Worm (Caenorhabditis elegans) whole organism, L1 larva: ENCODE results near the gene hgrs-1.

Experiments
- aha-1 ChIP-seq: fragments of 150-350 bp; optimal IDR thresholded peaks from 2 replicates; lab custom pipeline; 2014; ENCODE audit warnings: missing biosample characterization, missing genetic modification characterization
- ama-1 ChIP-seq: fragments of 150-350 bp; optimal IDR thresholded peaks from 2 replicates; lab custom pipeline; 2014
- blmp-1 ChIP-seq: fragments of 150-350 bp; optimal IDR thresholded peaks from 2 replicates; lab custom pipeline; 2014; ENCODE audit warnings: missing biosample characterization, missing genetic modification characterization
- ceh-63 ChIP-seq: fragments of 200-800 bp; sonication (Bioruptor generic); optimal IDR thresholded peaks from 2 replicates; lab custom pipeline; 2018; ENCODE audit warnings: mild to moderate bottlenecking, missing genetic modification characterization, missing compliant biosample characterization
- ceh-82 ChIP-seq, 3 experiments: fragments of 150-350 bp in 1 of 3; sonication (generic microtip) in 2 of 3; optimal IDR thresholded peaks; 2 replicates each; lab custom pipeline; 2014 to 2017; ENCODE audit warnings: missing biosample characterization in 3 of 3, missing genetic modification characterization in 3 of 3
- ces-1 ChIP-seq: fragments of 150-350 bp; optimal IDR thresholded peaks from 2 replicates; lab custom pipeline; 2014; ENCODE audit warnings: missing biosample characterization, missing genetic modification reagents, missing genetic modification characterization
- dpl-1 ChIP-seq, 3 experiments: fragments of 150-350 bp in 2 of 3; sonication (generic microtip) in 1 of 3; optimal IDR thresholded peaks; 2 replicates each; lab custom pipeline; 2014 to 2017; ENCODE audit warnings: missing biosample characterization in 3 of 3, missing genetic modification characterization in 3 of 3, missing genetic modification reagents in 3 of 3
- efl-1 ChIP-seq, 4 experiments: fragments of 150-350 bp; optimal IDR thresholded peaks in 3 of 4; peaks in 1 of 4; 1 replicate in 1 of 4; 2 replicates in 3 of 4; lab custom pipeline; 2014; ENCODE audit warnings: missing biosample characterization in 2 of 4, missing genetic modification characterization in 2 of 4, missing genetic modification reagents in 2 of 4
- efl-3 ChIP-seq: fragments of 200-800 bp; sonication (Bioruptor generic); optimal IDR thresholded peaks from 2 replicates; lab custom pipeline; 2018; ENCODE audit warnings: mild to moderate bottlenecking, missing genetic modification characterization, missing compliant biosample characterization
- egl-27 ChIP-seq, 2 experiments: fragments of 150-350 bp in 1 of 2; sonication (generic microtip); optimal IDR thresholded peaks; 3 replicates each; lab custom pipeline; 2017 to 2018; ENCODE audit warnings: missing biosample characterization in 2 of 2, missing genetic modification characterization in 2 of 2, missing genetic modification reagents in 2 of 2
- elt-3 ChIP-seq, 6 experiments: fragments of 150-350 bp in 1 of 6; sonication (generic microtip); optimal IDR thresholded peaks; 2 replicates each; lab custom pipeline; 2017 to 2018; ENCODE audit warnings: missing biosample characterization in 6 of 6, missing genetic modification characterization in 6 of 6, inconsistent platforms in 1 of 6
- fkh-10 ChIP-seq: sonication (generic microtip); optimal IDR thresholded peaks from 2 replicates; lab custom pipeline; 2017; ENCODE audit warnings: missing biosample characterization, missing genetic modification reagents, missing genetic modification characterization
- fkh-8 ChIP-seq: sonication (generic microtip); optimal IDR thresholded peaks from 2 replicates; lab custom pipeline; 2016; ENCODE audit warnings: mild to moderate bottlenecking, missing genetic modification characterization, missing compliant biosample characterization
- fos-1 ChIP-seq: fragments of 150-350 bp; optimal IDR thresholded peaks from 2 replicates; lab custom pipeline; 2014; ENCODE audit warnings: missing biosample characterization, missing genetic modification characterization
- grh-1 ChIP-seq: fragments of 200-800 bp; sonication (Bioruptor generic); IDR thresholded peaks from 2 replicates; pipeline ENCODE4 v1.3.6; 2022; ENCODE audit warnings: missing genetic modification reagents, missing genetic modification characterization, missing compliant biosample characterization
- isw-1 ChIP-seq: fragments of 200-800 bp; sonication (Bioruptor generic); IDR thresholded peaks from 2 replicates; pipeline ENCODE4 v1.3.6; 2022; ENCODE audit warnings: missing genetic modification characterization, missing compliant biosample characterization
- jun-1 ChIP-seq: fragments of 150-350 bp; optimal IDR thresholded peaks from 2 replicates; lab custom pipeline; 2014; ENCODE audit warnings: missing biosample characterization, missing genetic modification reagents, missing genetic modification characterization
- lin-13 ChIP-seq: fragments of 150-350 bp; optimal IDR thresholded peaks from 2 replicates; lab custom pipeline; 2014; ENCODE audit warnings: missing biosample characterization, missing genetic modification reagents, missing genetic modification characterization
- lin-14 ChIP-seq: fragments of 200-800 bp; sonication (Bioruptor generic); optimal IDR thresholded peaks from 2 replicates; lab custom pipeline; 2018; ENCODE audit warnings: mild to moderate bottlenecking, missing genetic modification characterization, moderate library complexity, missing compliant biosample characterization
- lin-35 ChIP-seq, 2 experiments: fragments of 150-350 bp; optimal IDR thresholded peaks; 2 replicates each; lab custom pipeline; 2014; ENCODE audit warnings: missing biosample characterization in 2 of 2, missing genetic modification characterization in 2 of 2, missing genetic modification reagents in 2 of 2
- lsy-2 ChIP-seq, 2 experiments: fragments of 150-350 bp; optimal IDR thresholded peaks; 2 replicates each; lab custom pipeline; 2014; ENCODE audit warnings: missing biosample characterization in 2 of 2, missing genetic modification characterization in 2 of 2
- mdl-1 ChIP-seq, 2 experiments: fragments of 150-350 bp; optimal IDR thresholded peaks; 2 replicates each; lab custom pipeline; 2014 to 2017; ENCODE audit warnings: missing biosample characterization in 2 of 2, missing genetic modification characterization in 2 of 2, inconsistent platforms in 1 of 2
- mep-1 ChIP-seq: fragments of 150-350 bp; optimal IDR thresholded peaks from 2 replicates; lab custom pipeline; 2014; ENCODE audit warnings: missing biosample characterization, missing genetic modification characterization
- nhr-11 ChIP-seq: fragments of 150-350 bp; optimal IDR thresholded peaks from 2 replicates; lab custom pipeline; 2014; ENCODE audit warnings: missing biosample characterization, missing genetic modification characterization
- nhr-19 ChIP-seq: fragments of 200-800 bp; sonication (Bioruptor generic); conservative IDR thresholded peaks from 2 replicates; pipeline ENCODE4 v1.3.6; 2022; ENCODE audit warnings: missing genetic modification characterization, missing compliant biosample characterization
- nhr-20 ChIP-seq: sonication (generic microtip); optimal IDR thresholded peaks from 2 replicates; lab custom pipeline; 2016; ENCODE audit warnings: mild to moderate bottlenecking, missing genetic modification characterization, missing compliant biosample characterization
- nhr-71 ChIP-seq: sonication (generic microtip); optimal IDR thresholded peaks from 2 replicates; lab custom pipeline; 2016; ENCODE audit warnings: mild to moderate bottlenecking, missing genetic modification characterization, moderate library complexity, missing compliant biosample characterization
- nhr-76 ChIP-seq: sonication (generic microtip); optimal IDR thresholded peaks from 2 replicates; lab custom pipeline; 2017; ENCODE audit warnings: missing biosample characterization, missing genetic modification characterization
- nhr-77 ChIP-seq: fragments of 150-350 bp; optimal IDR thresholded peaks from 2 replicates; lab custom pipeline; 2014; ENCODE audit warnings: missing biosample characterization, missing genetic modification characterization
- nhr-85 ChIP-seq: sonication (generic microtip); peaks from one replicate; lab custom pipeline; 2016; ENCODE audit warnings: missing genetic modification characterization, inconsistent platforms, missing compliant biosample characterization
- pag-3 ChIP-seq: sonication (generic microtip); optimal IDR thresholded peaks from 2 replicates; lab custom pipeline; 2017; ENCODE audit warnings: missing genetic modification characterization, mild to moderate bottlenecking, missing compliant biosample characterization, antibody characterized with exemption, borderline replicate concordance; ENCODE audit not compliant: insufficient read depth
- pqm-1 ChIP-seq: sonication (generic microtip); optimal IDR thresholded peaks from 3 replicates; lab custom pipeline; 2017; ENCODE audit warnings: missing biosample characterization, missing genetic modification characterization
- skn-1 ChIP-seq: fragments of 150-350 bp; optimal IDR thresholded peaks from 2 replicates; lab custom pipeline; 2014; ENCODE audit warnings: missing biosample characterization, missing genetic modification characterization
- snu-23 ChIP-seq: sonication (generic microtip); optimal IDR thresholded peaks from 2 replicates; lab custom pipeline; 2016; ENCODE audit warnings: missing genetic modification characterization, missing compliant biosample characterization
- sox-4 ChIP-seq: sonication (generic microtip); optimal IDR thresholded peaks from 2 replicates; lab custom pipeline; 2016; ENCODE audit warnings: missing genetic modification characterization, missing compliant biosample characterization
- sup-37 ChIP-seq: fragments of 200-800 bp; sonication (Bioruptor generic); optimal IDR thresholded peaks from 2 replicates; lab custom pipeline; 2018; ENCODE audit warnings: mild to moderate bottlenecking, missing genetic modification characterization, missing compliant biosample characterization
- tbx-2 ChIP-seq: sonication (generic microtip); optimal IDR thresholded peaks from 2 replicates; lab custom pipeline; 2016; ENCODE audit warnings: missing genetic modification characterization, missing compliant biosample characterization
- tlp-1 ChIP-seq: fragments of 150-350 bp; optimal IDR thresholded peaks from 2 replicates; lab custom pipeline; 2014; ENCODE audit warnings: missing biosample characterization, missing genetic modification characterization
- unc-130 ChIP-seq: fragments of 150-350 bp; optimal IDR thresholded peaks from 2 replicates; lab custom pipeline; 2017; ENCODE audit warnings: missing biosample characterization, missing genetic modification characterization, inconsistent platforms
- unc-30 ChIP-seq: sonication (generic microtip); optimal IDR thresholded peaks from 2 replicates; lab custom pipeline; 2017; ENCODE audit warnings: missing biosample characterization, missing genetic modification characterization
- unc-86 ChIP-seq: sonication (generic microtip); optimal IDR thresholded peaks from 2 replicates; lab custom pipeline; 2016; ENCODE audit warnings: missing genetic modification characterization, missing compliant biosample characterization
- unc-98 ChIP-seq: fragments of 200-800 bp; sonication (Bioruptor generic); IDR thresholded peaks from 2 replicates; pipeline ENCODE4 v1.3.6; 2022; ENCODE audit warnings: missing genetic modification characterization, missing compliant biosample characterization
- xbp-1 ChIP-seq: sonication (generic microtip); optimal IDR thresholded peaks from 2 replicates; lab custom pipeline; 2016; ENCODE audit warnings: missing genetic modification characterization, missing compliant biosample characterization
- zip-4 ChIP-seq: fragments of 200-800 bp; sonication (Bioruptor generic); optimal IDR thresholded peaks from 2 replicates; lab custom pipeline; 2018; ENCODE audit warnings: mild to moderate bottlenecking, missing genetic modification characterization, moderate library complexity, missing compliant biosample characterization
- ztf-11 ChIP-seq, 2 experiments: sonication (generic microtip); optimal IDR thresholded peaks; 2 replicates each; lab custom pipeline; 2016 to 2017; ENCODE audit warnings: missing genetic modification characterization in 2 of 2, missing biosample characterization in 1 of 2, missing compliant biosample characterization in 1 of 2
- ztf-4 ChIP-seq: fragments of 150-350 bp; optimal IDR thresholded peaks from 2 replicates; lab custom pipeline; 2014; ENCODE audit warnings: missing biosample characterization, missing genetic modification characterization

Gene hgrs-1

DNA sequence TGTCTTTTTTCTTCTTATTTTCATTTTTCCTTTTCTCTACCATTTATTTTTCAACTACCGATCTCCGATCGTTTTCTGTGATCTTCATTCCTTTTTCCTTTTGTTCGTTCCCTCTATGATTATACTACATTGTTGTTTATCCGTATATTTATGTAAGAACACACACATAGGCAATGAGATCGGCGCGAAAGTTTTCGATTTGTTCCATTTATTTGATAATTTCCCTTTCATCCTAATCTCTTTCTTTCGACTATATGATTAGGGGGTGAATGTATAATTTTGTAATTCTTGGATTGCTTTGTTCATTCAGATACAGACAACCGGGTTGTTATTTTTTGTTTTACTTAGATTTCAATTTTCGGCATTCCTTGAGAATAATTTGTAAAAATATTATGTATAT lies 32.2 kb downstream of the hgrs-1 start:
- TF ChIP-seq zip-4 (GFP tag; lab: Kevin White, UChicago) (no peak), blmp-1 (tag; lab: Kevin White, UChicago) (peak; percentile 85), efl-1 (optimal IDR thresholded peaks at IDR 0.05; lab: Kevin White, UChicago) (no peak), efl-1 (GFP tag; optimal IDR thresholded peaks at IDR 0.05 in 1 of 2; lab: Kevin White, UChicago) (peak in 1 of 2 experiments; percentile 18), nhr-20 (no peak), isw-1 (GFP tag; lab: Robert Waterston, UW) (no peak), fkh-10 (GFP tag; lab: Kevin White, UChicago) (no peak)
- TF ChIP-seq, all 84 proteins: peak for 2

DNA sequence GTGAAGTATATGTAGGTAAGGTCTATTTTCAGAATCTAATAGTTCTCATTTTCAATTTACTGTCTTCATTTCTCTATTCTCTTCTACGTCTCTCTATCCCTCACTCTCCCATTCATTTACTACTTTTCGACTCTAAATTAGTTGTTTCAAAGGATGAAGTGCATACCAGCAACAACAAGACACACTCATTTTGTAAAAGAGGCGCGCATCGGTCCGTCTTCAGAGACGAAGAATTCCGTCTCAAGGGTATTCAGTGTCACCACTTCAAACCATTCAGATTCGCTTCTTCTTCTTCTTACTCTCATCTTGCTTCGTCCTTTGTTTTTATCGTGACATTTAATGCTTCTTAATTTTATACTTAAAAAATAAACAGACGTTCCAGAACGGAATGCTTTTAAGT lies 34.5 kb downstream of the hgrs-1 start:
- peak; percentile 51 for TF ChIP-seq lin-14 (GFP tag; lab: Kevin White, UChicago)
- TF ChIP-seq unc-86 (tag; lab: Kevin White, UChicago): no peak
- TF ChIP-seq nhr-85 (tag; lab: Kevin White, UChicago): peak; percentile 75
- TF ChIP-seq blmp-1 (tag; lab: Kevin White, UChicago): peak; percentile 7

DNA sequence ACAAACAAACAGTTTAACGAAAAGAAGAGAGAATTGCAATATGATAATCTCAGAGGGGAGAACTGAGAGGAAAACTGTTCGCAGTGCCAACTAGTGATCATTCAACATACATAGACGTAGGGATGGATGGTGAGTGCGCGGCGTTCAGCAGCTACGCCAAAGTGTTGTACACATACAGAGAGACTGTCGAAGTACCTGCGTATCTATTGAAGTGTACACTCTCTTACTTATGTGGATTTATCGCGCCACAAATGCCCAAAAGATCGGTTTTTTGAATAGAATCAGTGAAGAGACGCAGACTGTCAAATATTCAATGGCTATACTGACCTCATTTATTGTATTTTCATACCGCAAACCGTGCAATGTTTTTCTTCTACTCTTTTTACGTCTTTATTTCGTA lies 35.6 kb downstream of the hgrs-1 start:
- TF ChIP-seq efl-1 (optimal IDR thresholded peaks at IDR 0.05; lab: Kevin White, UChicago) (no peak), efl-1 (GFP tag; optimal IDR thresholded peaks at IDR 0.05 in 1 of 2; lab: Kevin White, UChicago) (peak in 1 of 2 experiments; percentile 50), mep-1 (tag; lab: Kevin White, UChicago) (peak; percentile 31), nhr-11 (tag; lab: Kevin White, UChicago) (no peak), lin-14 (GFP tag; lab: Kevin White, UChicago) (peak; percentile 69), nhr-76 (tag; lab: Kevin White, UChicago) (no peak), blmp-1 (tag; lab: Kevin White, UChicago) (peak; percentile 67), fkh-8 (tag; lab: Kevin White, UChicago) (no peak), unc-130 (no peak), tlp-1 (tag; lab: Kevin White, UChicago) (no peak), nhr-20 (peak; percentile 19), tbx-2 (tag; lab: Kevin White, UChicago) (no peak), pqm-1 (tag; lab: Kevin White, UChicago) (no peak), ztf-4 (tag; lab: Kevin White, UChicago) (no peak), sup-37 (no peak), nhr-85 (tag; lab: Kevin White, UChicago) (peak; percentile 64), lsy-2 (tag; optimal IDR thresholded peaks at IDR 0.05; lab: Kevin White, UChicago) (peak in 1 of 2 experiments; percentile 14), ztf-11 (tag; optimal IDR thresholded peaks at IDR 0.05; lab: Kevin White, UChicago) (no peak), lin-13 (GFP tag; lab: Kevin White, UChicago) (no peak), aha-1 (tag; lab: Kevin White, UChicago) (no peak), lin-35 (GFP tag; optimal IDR thresholded peaks at IDR 0.05; lab: Kevin White, UChicago) (no peak), sox-4 (no peak), xbp-1 (tag; lab: Kevin White, UChicago) (no peak), snu-23 (peak; percentile 36), skn-1 (peak; percentile 10), nhr-19 (no peak), unc-98 (no peak), unc-30 (no peak), jun-1 (tag; lab: Kevin White, UChicago) (no peak), nhr-77 (tag; lab: Kevin White, UChicago) (peak; percentile 50), nhr-71 (tag; lab: Kevin White, UChicago) (no peak), grh-1 (GFP tag; lab: Robert Waterston, UW) (no peak), elt-3 (tag; optimal IDR thresholded peaks at IDR 0.05; lab: Kevin White, UChicago) (peak in 2 of 6 experiments; percentile 11 to 48), ama-1 (no peak), dpl-1 (GFP tag; optimal IDR thresholded peaks at IDR 0.05; lab: Kevin White, UChicago) (no peak), egl-27 (tag; optimal IDR thresholded peaks at IDR 0.05; lab: Kevin White, UChicago) (no peak), pag-3 (tag; lab: Kevin White, UChicago) (no peak), ces-1 (GFP tag; lab: Kevin White, UChicago) (no peak), fkh-10 (GFP tag; lab: Kevin White, UChicago) (no peak), fos-1 (tag; lab: Kevin White, UChicago) (no peak), ceh-82 (tag; optimal IDR thresholded peaks at IDR 0.05; lab: Kevin White, UChicago) (no peak), ceh-63 (GFP tag; lab: Kevin White, UChicago) (no peak), mdl-1 (tag; optimal IDR thresholded peaks at IDR 0.05; lab: Kevin White, UChicago) (no peak), efl-3 (no peak)
